Worm (Caenorhabditis elegans) whole organism, L4 larva: ENCODE data around the gene F53G2.3.

ENCODE experiments used
- ceh-82 ChIP-seq: sonication (generic microtip); optimal IDR thresholded peaks from 2 replicates; lab custom pipeline; 2017; ENCODE audit warnings: missing biosample characterization, missing genetic modification characterization
- dve-1 ChIP-seq: sonication (generic microtip); optimal IDR thresholded peaks from 2 replicates; lab custom pipeline; 2017; ENCODE audit warnings: antibody characterized with exemption, mild to moderate bottlenecking, missing genetic modification characterization, missing compliant biosample characterization; ENCODE audit not compliant: insufficient read depth

ce11 chrII:2530496-2530895, 50.3 kb downstream of the F53G2.3 start, which contains the start of gene K02F6.6:
- TF ChIP-seq dve-1 (no peak), ceh-82 (tag; lab: Kevin White, UChicago) (no peak)
